Worm (Caenorhabditis elegans): ENCODE results near the gene T05G5.1.

The T05G5.1 gene

ce11 chrIII:9780665-9781304, 37.6 kb upstream of the T05G5.1 start, which contains the start of gene vha-1:
Gene vha-1, plus strand, starts transcription at chrIII:9781254.
- TF ChIP-seq snpc-4 (GFP tag; optimal IDR thresholded peaks at IDR 0.05) (no peak), snpc-4 (tag; optimal IDR thresholded peaks at IDR 0.05) (peak in 3 of 4 experiments; percentile 36 to 62 (median 46)), egrh-3 (GFP tag; IDR thresholded peaks at IDR 0.05) (peak; percentile 26; the same call in 1 of the 2 replicates), lsy-27 (tag; optimal IDR thresholded peaks at IDR 0.05; ENCODE audit: borderline replicate concordance, insufficient read depth) (peak; percentile 43), unc-62 (GFP tag; optimal IDR thresholded peaks at IDR 0.05) (peak; percentile 18), F33H1.4 (GFP tag; IDR thresholded peaks at IDR 0.05) (peak; percentile 34), F52B5.7 (tag; optimal IDR thresholded peaks at IDR 0.05) (no peak), madf-6 (GFP tag; IDR thresholded peaks at IDR 0.05) (peak; percentile 38; the same call in 1 of the 2 replicates), B0261.1 (tag; optimal IDR thresholded peaks at IDR 0.05) (no peak), snpc-1.3 (tag; optimal IDR thresholded peaks at IDR 0.05; ENCODE audit: insufficient read depth) (peak; percentile 0), egl-44 (GFP tag; IDR thresholded peaks at IDR 0.05) (no peak), nfya-2 (GFP tag; IDR thresholded peaks at IDR 0.05) (no peak), dpl-1 (GFP tag; optimal IDR thresholded peaks at IDR 0.05) (no peak), F39B2.1 (GFP tag; IDR thresholded peaks at IDR 0.05) (no peak), B0336.3 (GFP tag; IDR thresholded peaks at IDR 0.05) (0 out of 2 replicates have a peak, but pooled peaks have one; percentile 54), F10E7.11 (tag; optimal IDR thresholded peaks at IDR 0.05) (no peak), xnd-1 (tag; optimal IDR thresholded peaks at IDR 0.05) (no peak), nhr-80 (tag; optimal IDR thresholded peaks at IDR 0.05) (peak; percentile 98), Y95B8A.8 (GFP tag; IDR thresholded peaks at IDR 0.05) (no peak), lin-35 (GFP tag; optimal IDR thresholded peaks at IDR 0.05) (peak in 1 of 3 experiments; percentile 55), hmg-1.2 (GFP tag; IDR thresholded peaks at IDR 0.05) (peak; percentile 41; the same call in 1 of the 2 replicates), Y79H2A.3 (GFP tag; conservative IDR thresholded peaks at IDR 0.05) (no peak), lsl-1 (GFP tag; optimal IDR thresholded peaks at IDR 0.05) (peak; percentile 67), T26A5.8 (tag; optimal IDR thresholded peaks at IDR 0.05) (no peak), hmg-20 (GFP tag; IDR thresholded peaks at IDR 0.05) (no peak), F22D6.2 (tag; optimal IDR thresholded peaks at IDR 0.05) (no peak), zim-3 (tag; optimal IDR thresholded peaks at IDR 0.05) (no peak), tlf-1 (GFP tag; optimal IDR thresholded peaks at IDR 0.05) (peak; percentile 66), F23B12.7 (tag; optimal IDR thresholded peaks at IDR 0.05; ENCODE audit: insufficient read depth) (peak; percentile 54), Y53G8AR.9 (GFP tag; conservative IDR thresholded peaks at IDR 0.05) (peak; percentile 63), nhr-120 (GFP tag; IDR thresholded peaks at IDR 0.05) (no peak), madf-8 (GFP tag; conservative IDR thresholded peaks at IDR 0.05) (no peak), snpc-3.4 (tag; optimal IDR thresholded peaks at IDR 0.05) (no peak), ama-1 (optimal IDR thresholded peaks at IDR 0.05) (peak; percentile 55), ama-1 (GFP tag; optimal IDR thresholded peaks at IDR 0.05) (peak in 1 of 2 experiments; percentile 4), mcd-1 (GFP tag; IDR thresholded peaks at IDR 0.05) (peak; percentile 97), hlh-26 (GFP tag; conservative IDR thresholded peaks at IDR 0.05) (no peak), pbrm-1 (GFP tag; IDR thresholded peaks at IDR 0.05) (peak; percentile 63), attf-3 (GFP tag; conservative IDR thresholded peaks at IDR 0.05) (no peak; the same call in 1 of the 2 replicates), somi-1 (GFP tag; optimal IDR thresholded peaks at IDR 0.05) (peak; percentile 31), unc-130 (GFP tag; optimal IDR thresholded peaks at IDR 0.05) (no peak), K12H6.12 (tag; optimal IDR thresholded peaks at IDR 0.05) (peak; percentile 64), dox-1 (GFP tag; IDR thresholded peaks at IDR 0.05) (peak; percentile 88), atf-7 (tag; optimal IDR thresholded peaks at IDR 0.05) (peak; percentile 8), B0019.2 (GFP tag; conservative IDR thresholded peaks at IDR 0.05) (no peak), C17E4.6 (GFP tag; IDR thresholded peaks at IDR 0.05) (no peak), ceh-40 (GFP tag; IDR thresholded peaks at IDR 0.05) (no peak), hsf-1 (GFP tag; IDR thresholded peaks at IDR 0.05) (no peak)

Data from whole organism, young adult.